Worm (Caenorhabditis elegans) whole organism, dauer: ENCODE data around the gene B0563.6.

Experiments
- unc-62 ChIP-seq: sonication (generic microtip); optimal IDR thresholded peaks from 2 replicates; lab custom pipeline; 2017; ENCODE audit warnings: missing biosample characterization, missing genetic modification reagents, missing genetic modification characterization

Gene B0563.6

DNA sequence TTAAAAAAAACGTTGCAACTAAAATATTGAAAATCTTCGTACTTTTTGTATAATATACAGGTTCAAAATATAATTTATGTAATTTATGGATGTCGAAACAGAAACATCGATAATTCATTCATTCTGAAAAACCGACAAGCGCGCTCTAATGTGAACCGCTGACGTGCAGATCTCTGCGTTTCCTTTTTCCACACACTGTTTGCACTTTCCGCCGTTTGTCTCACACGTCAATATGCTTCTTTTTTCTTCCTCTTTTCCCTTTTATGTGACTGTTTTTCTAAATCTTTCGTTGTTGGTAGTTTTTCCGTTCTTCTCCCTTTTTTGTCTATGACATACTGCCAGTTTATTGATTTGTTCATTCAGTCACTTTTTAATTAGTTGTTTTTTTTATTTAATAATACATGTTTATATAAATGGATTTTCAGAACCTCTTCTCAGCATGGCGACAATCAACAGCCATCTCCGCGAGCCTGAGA is 12.8 kb downstream of the B0563.6 start, which contains the start of gene tmbi-4:
tmbi-4 (plus strand) TSS at position 426 of the 476 bp plus-strand sequence.
- no peak for TF ChIP-seq unc-62 (GFP tag; lab: Kevin White, UChicago)

ce11 chrX:9154216-9154615 is 16.7 kb downstream of the B0563.6 start, which contains the start of gene B0563.7:
B0563.7 (minus strand) TSS chrX:9154316.
- TF ChIP-seq unc-62 (GFP tag; lab: Kevin White, UChicago) = no peak

DNA sequence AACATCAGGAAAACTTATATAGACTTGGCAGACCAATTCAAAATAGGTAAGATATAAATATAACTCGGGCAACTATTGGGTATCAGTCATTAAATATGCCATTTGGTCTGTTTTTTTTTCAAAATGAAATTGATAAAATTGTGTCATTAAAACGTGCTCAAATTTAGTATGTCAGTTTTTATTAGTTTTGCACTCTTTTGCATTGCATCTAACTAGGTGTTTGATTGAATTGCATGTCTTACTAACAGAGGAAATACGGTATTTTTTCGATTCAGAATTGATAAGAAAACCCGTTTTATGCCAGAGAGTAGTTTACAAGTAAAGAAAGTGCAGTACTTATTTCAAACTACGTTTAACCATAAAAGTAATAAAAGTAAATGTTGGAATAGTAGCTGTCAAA is 18.2 kb downstream of the B0563.6 start:
- TF ChIP-seq unc-62 (GFP tag; lab: Kevin White, UChicago) = no peak

DNA sequence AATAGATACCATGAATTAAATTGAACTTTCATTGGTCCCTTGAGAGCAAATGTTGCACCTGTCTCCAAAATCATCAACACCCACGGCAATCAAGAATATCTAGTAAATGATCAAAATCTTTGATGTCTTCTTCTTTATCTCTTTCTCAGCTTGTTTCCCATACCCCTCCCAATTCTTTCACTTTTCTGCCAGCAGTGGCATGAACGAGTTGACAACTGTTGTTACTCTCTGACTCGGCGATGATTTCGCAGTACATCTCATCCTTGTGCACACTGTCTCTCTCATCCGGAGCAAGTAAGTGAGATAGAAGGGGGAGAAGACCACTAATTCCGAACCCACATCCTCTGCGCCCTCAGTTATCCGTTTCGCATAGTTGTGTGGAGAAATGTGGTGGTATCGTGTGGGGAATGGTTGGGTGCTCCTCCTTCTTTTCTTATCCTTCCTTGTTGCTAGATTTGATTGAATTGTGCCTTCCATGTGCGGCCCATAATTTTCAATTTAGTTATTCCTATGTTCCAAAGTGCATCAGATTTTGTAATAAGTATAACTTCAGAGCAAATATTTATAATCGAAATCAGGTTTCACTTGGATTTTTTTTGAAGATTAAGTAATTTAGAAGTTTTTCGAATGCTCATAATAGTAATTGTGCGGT is 23.9 kb downstream of the B0563.6 start:
- no peak for TF ChIP-seq unc-62 (GFP tag; lab: Kevin White, UChicago)

ce11 chrX:9162864-9163263 is 25.4 kb downstream of the B0563.6 start, which contains the start of gene tsp-11:
tsp-11 (plus strand) TSS chrX:9163164.
- TF ChIP-seq unc-62 (GFP tag; lab: Kevin White, UChicago) = no peak

DNA sequence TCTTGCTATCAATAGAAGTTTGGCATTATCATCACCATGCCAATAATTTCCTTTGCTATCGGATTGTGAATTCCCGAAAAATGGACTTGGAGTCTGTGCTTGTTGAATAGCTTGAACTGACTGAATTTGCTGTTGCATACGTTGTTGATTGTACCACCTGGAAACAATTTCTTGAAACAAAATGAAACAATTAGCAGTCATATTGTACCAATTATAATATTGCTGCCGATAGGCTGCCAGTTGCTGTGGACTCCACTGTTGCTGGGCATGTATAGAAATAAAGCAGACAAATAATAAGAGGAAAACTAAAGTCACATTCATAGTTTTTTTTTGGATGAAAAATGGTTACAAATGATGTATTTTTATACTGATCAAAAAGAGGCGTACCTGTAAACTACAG is 29.4 kb downstream of the B0563.6 start, which contains the start of gene B0563.10:
B0563.10 (minus strand) TSS at position 325 of the 400 bp plus-strand sequence.
- no peak for TF ChIP-seq unc-62 (GFP tag; lab: Kevin White, UChicago)

ce11 chrX:9168239-9168638 is 30.7 kb downstream of the B0563.6 start, which contains the start of gene B0563.9:
B0563.9 (plus strand) TSS chrX:9168539.
- no peak for TF ChIP-seq unc-62 (GFP tag; lab: Kevin White, UChicago)

ce11 chrX:9170058-9170457 is 32.6 kb downstream of the B0563.6 start:
- TF ChIP-seq unc-62 (GFP tag; lab: Kevin White, UChicago) = no peak

ce11 chrX:9171241-9171640 is 33.7 kb downstream of the B0563.6 start, which contains the start of gene B0563.1:
B0563.1 (plus strand) TSS chrX:9171541.
- no peak for TF ChIP-seq unc-62 (GFP tag; lab: Kevin White, UChicago)

- no peak for TF ChIP-seq unc-62 (GFP tag; lab: Kevin White, UChicago)
These were observed 34.8 kb downstream of the B0563.6 start, which contains the start of gene B0563.18 for ce11 chrX:9172278-9172677. B0563.18 (plus strand) TSS chrX:9172578.

- no peak for TF ChIP-seq unc-62 (GFP tag; lab: Kevin White, UChicago)
These were observed 35.2 kb downstream of the B0563.6 start for ce11 chrX:9172733-9173132.

ce11 chrX:9174409-9174808 is 36.9 kb downstream of the B0563.6 start, which contains the start of gene B0563.8:
B0563.8 (minus strand) TSS chrX:9174509.
- TF ChIP-seq unc-62 (GFP tag; lab: Kevin White, UChicago) = no peak

ce11 chrX:9180823-9181222 is 43.3 kb downstream of the B0563.6 start, which contains the start of gene Y81B9A.4:
Y81B9A.4 (minus strand) TSS chrX:9180923.
- TF ChIP-seq unc-62 (GFP tag; lab: Kevin White, UChicago) = no peak

- no peak for TF ChIP-seq unc-62 (GFP tag; lab: Kevin White, UChicago)
These were observed 44.6 kb downstream of the B0563.6 start, which contains the start of gene Y81B9A.3 for ce11 chrX:9182140-9182539. Y81B9A.3 (plus strand) TSS chrX:9182440.

DNA sequence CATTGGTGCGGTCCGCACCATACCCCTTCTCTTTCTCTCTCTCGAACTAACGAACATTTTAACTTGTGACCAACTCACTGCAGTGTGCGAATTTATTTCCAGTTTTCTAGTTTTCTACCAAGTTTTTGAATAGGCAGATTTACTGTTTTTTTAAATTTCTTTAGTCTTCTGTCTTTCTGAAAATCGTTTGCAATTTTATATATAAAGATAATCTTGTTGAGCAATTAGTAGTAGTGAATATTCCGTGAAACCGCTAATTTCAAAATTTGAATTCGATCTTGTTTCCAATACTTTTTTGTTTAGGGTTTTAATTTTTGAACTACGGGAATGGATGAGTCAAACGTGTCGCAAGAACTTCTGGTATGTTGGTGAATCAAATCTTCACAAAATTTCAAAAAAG is 46.3 kb downstream of the B0563.6 start, which contains the start of gene Y81B9A.2:
Y81B9A.2 (plus strand) TSS at position 301 of the 400 bp plus-strand sequence.
- no peak for TF ChIP-seq unc-62 (GFP tag; lab: Kevin White, UChicago)

ce11 chrX:9191795-9192494 is 54.4 kb downstream of the B0563.6 start, which contains the start of gene Y81B9A.1:
Y81B9A.1 (plus strand) TSS chrX:9192444.
- TF ChIP-seq unc-62 (GFP tag; lab: Kevin White, UChicago) = no peak
